Fruit fly (Drosophila melanogaster): ENCODE data around the gene Whamy.
A peak's percentile ranks its signal among the peaks of the same experiment; 100 is the strongest.

DNA sequence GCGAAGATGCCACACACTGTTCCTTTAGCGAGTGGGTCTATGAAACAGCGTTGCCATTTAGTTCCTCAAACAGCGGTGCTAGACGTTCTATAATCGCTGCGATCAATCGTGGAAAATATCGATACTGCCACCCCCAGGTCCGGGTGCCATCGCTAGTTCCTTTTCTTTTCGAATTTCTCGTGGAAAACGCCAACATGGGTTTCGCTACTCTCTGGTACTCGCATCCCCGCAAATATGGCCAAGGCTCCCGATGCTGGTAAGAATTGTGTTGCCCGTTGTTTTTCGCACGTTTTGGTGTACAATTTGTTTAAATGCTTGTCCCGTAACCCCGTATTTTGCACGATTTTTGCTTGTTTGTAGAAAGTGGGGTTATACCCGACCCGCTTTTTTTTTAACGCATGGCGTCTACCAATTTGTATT is 3.7 kb upstream of the Whamy start, which contains the start of gene RpS29:
- TF ChIP-seq CG6689 (GFP tag; IDR thresholded peaks at IDR 0.05) (peak; percentile 28; the same call in 1 of the 2 replicates), CG10462 (GFP tag; optimal IDR thresholded peaks at IDR 0.05) (no peak), mirr (GFP tag; optimal IDR thresholded peaks at IDR 0.05) (peak; percentile 93), HLH3B (GFP tag; IDR thresholded peaks at IDR 0.05) (peak; percentile 73), oc (tag; optimal IDR thresholded peaks at IDR 0.05) (peak; percentile 63), z (GFP tag; IDR thresholded peaks at IDR 0.05) (no peak), CG10565 (GFP tag; optimal IDR thresholded peaks at IDR 0.05) (no peak), gfzf (GFP tag; optimal IDR thresholded peaks at IDR 0.05) (peak; percentile 54), CG10979 (tag; optimal IDR thresholded peaks at IDR 0.05) (peak; percentile 36), Hr78 (GFP tag; optimal IDR thresholded peaks at IDR 0.05) (no peak), CG17361 (GFP tag; IDR thresholded peaks at IDR 0.05) (peak; percentile 68), hkb (optimal IDR thresholded peaks at IDR 0.05) (no peak), hkb (GFP tag; IDR thresholded peaks at IDR 0.05) (peak; percentile 52), CG7271 (tag; optimal IDR thresholded peaks at IDR 0.05) (peak; percentile 60)

Measured in whole organism, embryonic.